Fruit fly (Drosophila melanogaster): ENCODE measurements around the gene CG34299.
A peak's percentile ranks its signal among the peaks of the same experiment; 100 is the strongest.

CG34299 gene

DNA sequence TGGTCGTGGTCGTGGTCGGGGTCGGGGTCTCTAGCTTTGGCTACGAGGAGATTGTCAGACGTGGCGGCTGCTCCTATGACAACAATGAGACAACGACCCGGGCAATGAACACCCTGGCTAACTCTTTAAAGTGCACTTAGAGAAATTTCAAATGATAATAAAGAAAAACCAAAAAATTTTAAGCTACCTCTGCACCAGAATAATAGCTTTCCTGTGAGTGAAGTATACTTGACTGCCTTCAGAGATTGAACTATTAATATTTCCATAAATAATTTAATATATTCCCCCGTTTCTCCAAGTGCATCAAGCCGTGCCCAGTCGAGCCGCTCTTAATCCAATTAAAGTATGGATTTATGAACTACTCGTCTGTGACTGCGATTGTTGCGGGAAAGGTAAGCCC, 14.3 kb downstream of the CG34299 start (continued):
- TF ChIP-seq CG6163 (GFP tag; IDR thresholded peaks at IDR 0.05) (peak; percentile 88), fd85E (GFP tag; optimal IDR thresholded peaks at IDR 0.05) (no peak), acj6 (GFP tag; optimal IDR thresholded peaks at IDR 0.05) (peak; percentile 66), Hr39 (GFP tag; optimal IDR thresholded peaks at IDR 0.05) (no peak), achi (GFP tag; optimal IDR thresholded peaks at IDR 0.05) (peak; percentile 23), eg (GFP tag; IDR thresholded peaks at IDR 0.05) (0 out of 3 replicates have a peak, but pooled peaks have one; percentile 44), Eip93F (GFP tag; optimal IDR thresholded peaks at IDR 0.05) (no peak), Sox15 (GFP tag; optimal IDR thresholded peaks at IDR 0.05) (no peak)

DNA sequence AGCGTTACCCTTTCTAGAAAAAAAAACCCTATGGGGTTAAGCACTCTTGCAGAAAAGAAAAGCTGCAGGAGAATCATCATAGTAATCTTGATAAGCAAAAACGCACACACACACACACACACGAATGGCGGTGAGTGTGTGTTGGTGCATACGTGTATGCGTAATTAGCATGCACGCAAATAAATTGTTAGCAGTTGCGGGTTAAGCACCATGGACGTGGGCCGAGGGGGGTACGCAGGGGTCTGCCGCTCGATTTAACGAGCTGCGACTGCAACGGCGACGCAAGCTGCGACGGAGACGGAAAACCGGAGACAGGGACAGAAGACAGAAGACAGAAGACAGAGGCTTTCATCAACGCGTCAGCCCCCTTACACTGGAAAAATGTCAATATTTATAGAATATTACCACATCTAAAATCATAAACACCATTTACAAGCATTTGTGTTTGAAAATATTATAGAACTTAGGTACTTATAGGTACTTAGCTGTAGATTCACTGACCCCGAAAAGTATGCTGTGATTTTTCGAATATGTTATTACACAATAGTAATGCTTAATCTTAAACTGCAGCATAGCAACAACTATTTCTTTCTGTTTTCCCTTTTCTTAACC, 15.4 kb downstream of the CG34299 start:
- TF ChIP-seq eg (GFP tag; IDR thresholded peaks at IDR 0.05): peak; percentile 6; the same call in 1 of the 3 replicates
- peak; percentile 70 for TF ChIP-seq CG3032 (tag; optimal IDR thresholded peaks at IDR 0.05)
- 0 out of 3 replicates have a peak, but pooled peaks have one; percentile 9 for TF ChIP-seq CG8119 (GFP tag; IDR thresholded peaks at IDR 0.05)
- TF ChIP-seq ss (GFP tag; optimal IDR thresholded peaks at IDR 0.05): peak in 1 of 2 experiments; percentile 74
- peak; percentile 49 for TF ChIP-seq Sox14 (GFP tag; optimal IDR thresholded peaks at IDR 0.05)
- no peak for TF ChIP-seq dac (GFP tag; optimal IDR thresholded peaks at IDR 0.05)
- TF ChIP-seq salr (GFP tag; optimal IDR thresholded peaks at IDR 0.05): peak in 1 of 2 experiments; percentile 12
- TF ChIP-seq Gug (GFP tag; IDR thresholded peaks at IDR 0.05): peak; percentile 54
- TF ChIP-seq Sox15 (GFP tag; optimal IDR thresholded peaks at IDR 0.05): no peak
- peak; percentile 72 for TF ChIP-seq Eip78C (GFP tag)
- TF ChIP-seq CG1621 (tag; optimal IDR thresholded peaks at IDR 0.05): peak; percentile 16
- no peak for TF ChIP-seq CG6163 (GFP tag; IDR thresholded peaks at IDR 0.05)
- no peak for TF ChIP-seq fd85E (GFP tag; optimal IDR thresholded peaks at IDR 0.05)
- TF ChIP-seq acj6 (GFP tag; optimal IDR thresholded peaks at IDR 0.05): no peak
- TF ChIP-seq fd59A (GFP tag; optimal IDR thresholded peaks at IDR 0.05): peak; percentile 55
- no peak for TF ChIP-seq OdsH (GFP tag; optimal IDR thresholded peaks at IDR 0.05)
- TF ChIP-seq CG10669 (GFP tag; optimal IDR thresholded peaks at IDR 0.05): no peak
- no peak for TF ChIP-seq CG3919 (GFP tag; optimal IDR thresholded peaks at IDR 0.05)
- no peak for TF ChIP-seq CG8319 (GFP tag; optimal IDR thresholded peaks at IDR 0.05)
- TF ChIP-seq Smox (GFP tag; optimal IDR thresholded peaks at IDR 0.05): no peak
- TF ChIP-seq CG31627 (GFP tag; optimal IDR thresholded peaks at IDR 0.05): peak; percentile 5
- peak; percentile 53 for TF ChIP-seq CG15336 (GFP tag; IDR thresholded peaks at IDR 0.05)
- TF ChIP-seq Hr4 (GFP tag; optimal IDR thresholded peaks at IDR 0.05): no peak
- TF ChIP-seq Ets96B (tag; optimal IDR thresholded peaks at IDR 0.05): peak; percentile 71
- no peak for TF ChIP-seq CG10631 (GFP tag; optimal IDR thresholded peaks at IDR 0.05)

DNA sequence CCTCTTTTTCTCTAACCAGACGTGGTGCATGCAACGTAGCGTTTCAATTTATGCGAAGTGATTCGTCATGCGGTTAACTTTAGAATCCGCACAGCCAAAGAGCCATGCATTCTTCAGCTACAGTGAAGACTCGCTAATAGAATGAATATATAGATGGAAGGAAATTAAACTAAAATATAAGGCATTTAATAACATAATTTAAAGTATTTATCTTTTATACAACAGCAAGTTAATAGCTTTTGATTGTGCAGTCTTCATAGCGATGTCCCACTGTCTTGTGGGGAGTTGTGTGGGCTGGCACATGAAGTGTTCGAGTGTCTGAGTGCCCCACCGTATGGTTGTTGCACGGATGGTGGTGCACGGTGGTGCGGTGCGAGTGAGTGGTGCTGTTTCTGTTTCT, 16.0 kb downstream of the CG34299 start:
- TF ChIP-seq CG6276 (GFP tag; optimal IDR thresholded peaks at IDR 0.05) (peak; percentile 79), CG6163 (GFP tag; IDR thresholded peaks at IDR 0.05) (peak; percentile 99), Eip75B (GFP tag; optimal IDR thresholded peaks at IDR 0.05) (peak; percentile 92), Lpt (GFP tag; optimal IDR thresholded peaks at IDR 0.05) (peak; percentile 88), CG3919 (GFP tag; optimal IDR thresholded peaks at IDR 0.05) (peak; percentile 94), achi (GFP tag; optimal IDR thresholded peaks at IDR 0.05) (peak; percentile 92), Eip93F (GFP tag; optimal IDR thresholded peaks at IDR 0.05) (peak; percentile 65), CG6854 (GFP tag; optimal IDR thresholded peaks at IDR 0.05) (peak; percentile 61), CG34406 (GFP tag; optimal IDR thresholded peaks at IDR 0.05) (peak; percentile 91), CG15336 (GFP tag; IDR thresholded peaks at IDR 0.05) (peak; percentile 97), CG6808 (GFP tag; optimal IDR thresholded peaks at IDR 0.05) (peak; percentile 96), CG11762 (GFP tag; optimal IDR thresholded peaks at IDR 0.05; ENCODE audit: insufficient read depth) (peak; percentile 86), Sox102F (GFP tag; optimal IDR thresholded peaks at IDR 0.05) (peak; percentile 87), Ets96B (tag; optimal IDR thresholded peaks at IDR 0.05) (peak; percentile 95), Eip78C (GFP tag) (peak; percentile 98), ss (GFP tag; optimal IDR thresholded peaks at IDR 0.05) (peak; percentile 94 to 97), vri (GFP tag; optimal IDR thresholded peaks at IDR 0.05) (peak; percentile 83), Hr38 (GFP tag; optimal IDR thresholded peaks at IDR 0.05) (peak; percentile 40), Hr39 (GFP tag; optimal IDR thresholded peaks at IDR 0.05) (peak; percentile 82), salr (GFP tag; optimal IDR thresholded peaks at IDR 0.05) (peak; percentile 94 to 97), CG11902 (GFP tag; optimal IDR thresholded peaks at IDR 0.05) (peak; percentile 71), net (GFP tag; optimal IDR thresholded peaks at IDR 0.05) (peak; percentile 95), acj6 (GFP tag; optimal IDR thresholded peaks at IDR 0.05) (peak; percentile 96), CG10631 (GFP tag; optimal IDR thresholded peaks at IDR 0.05) (peak; percentile 98), dac (GFP tag; optimal IDR thresholded peaks at IDR 0.05) (peak; percentile 84), Gug (GFP tag; IDR thresholded peaks at IDR 0.05) (peak; percentile 96), cyc (GFP tag; optimal IDR thresholded peaks at IDR 0.05) (peak; percentile 84), CG32006 (GFP tag; optimal IDR thresholded peaks at IDR 0.05) (peak; percentile 94), esn (GFP tag; optimal IDR thresholded peaks at IDR 0.05) (peak; percentile 89), Smox (GFP tag; optimal IDR thresholded peaks at IDR 0.05) (peak; percentile 85), topi (GFP tag; optimal IDR thresholded peaks at IDR 0.05) (peak; percentile 83), svp (GFP tag) (peak; percentile 90), CG3032 (tag; optimal IDR thresholded peaks at IDR 0.05) (peak; percentile 97)

All from whole organism, prepupa.